Worm (Caenorhabditis elegans) whole organism, young adult: ENCODE measurements around the gene ddn-3.

Source experiments
- B0019.2 ChIP-seq: fragments of 200-800 bp; sonication (Bioruptor generic); conservative IDR thresholded peaks from 2 replicates; pipeline ENCODE4 v1.3.6; 2022; ENCODE audit warnings: missing genetic modification reagents, missing genetic modification characterization, missing compliant biosample characterization
- B0035.1 ChIP-seq: sonication (generic microtip); optimal IDR thresholded peaks from 2 replicates; lab custom pipeline; 2016; ENCODE audit warnings: missing genetic modification characterization, mild to moderate bottlenecking, missing compliant biosample characterization, missing genotype, missing genetic modification reagents
- F10E7.11 ChIP-seq: sonication (generic microtip); optimal IDR thresholded peaks from 2 replicates; lab custom pipeline; 2017; ENCODE audit warnings: mild to moderate bottlenecking, missing genetic modification characterization, moderate library complexity, missing compliant biosample characterization
- F23B12.7 ChIP-seq: sonication (generic microtip); optimal IDR thresholded peaks from 2 replicates; lab custom pipeline; 2017; ENCODE audit warnings: missing genetic modification characterization, mild to moderate bottlenecking, missing compliant biosample characterization, antibody characterized with exemption, moderate library complexity; ENCODE audit not compliant: insufficient read depth
- F49E8.2 ChIP-seq: sonication (generic microtip); optimal IDR thresholded peaks from 3 replicates; lab custom pipeline; 2017; ENCODE audit warnings: missing genetic modification characterization, mild to moderate bottlenecking, missing compliant biosample characterization, antibody characterized with exemption, moderate library complexity; ENCODE audit not compliant: insufficient read depth
- T07F8.4 ChIP-seq: sonication (generic microtip); optimal IDR thresholded peaks from 2 replicates; lab custom pipeline; 2016; ENCODE audit warnings: mild to moderate bottlenecking, missing genetic modification characterization, moderate library complexity, missing compliant biosample characterization
- Y95B8A.8 ChIP-seq: fragments of 200-800 bp; sonication (Bioruptor generic); IDR thresholded peaks from 2 replicates; pipeline ENCODE4 v1.3.6; 2022; ENCODE audit warnings: missing genetic modification reagents, missing genetic modification characterization, missing compliant biosample characterization
- akir-1 ChIP-seq: fragments of 200-800 bp; sonication (Bioruptor generic); optimal IDR thresholded peaks from 2 replicates; lab custom pipeline; 2018; ENCODE audit warnings: mild to moderate bottlenecking, missing genetic modification characterization, moderate library complexity, missing compliant biosample characterization
- ama-1 ChIP-seq, 3 experiments: fragments of 150-350 bp in 1 of 3; sonication (generic microtip) in 2 of 3; optimal IDR thresholded peaks; 2 replicates each; lab custom pipeline; 2014 to 2018; ENCODE audit warnings: missing biosample characterization in 2 of 3, missing genetic modification characterization in 2 of 3, missing genetic modification reagents in 2 of 3
- aptf-3 ChIP-seq: fragments of 200-800 bp; sonication (Bioruptor generic); IDR thresholded peaks from 2 replicates; pipeline ENCODE4 v1.3.6; 2022; ENCODE audit warnings: missing genetic modification characterization, missing compliant biosample characterization
- athp-1 ChIP-seq: sonication (generic microtip); optimal IDR thresholded peaks from 2 replicates; lab custom pipeline; 2017; ENCODE audit warnings: mild to moderate bottlenecking, missing genetic modification characterization, missing compliant biosample characterization
- attf-3 ChIP-seq: fragments of 200-800 bp; sonication (Bioruptor generic); conservative IDR thresholded peaks from 2 replicates; pipeline ENCODE4 v1.3.6; 2022; ENCODE audit warnings: missing genetic modification reagents, missing genetic modification characterization, missing compliant biosample characterization
- bed-2 ChIP-seq: fragments of 200-800 bp; sonication (Bioruptor generic); IDR thresholded peaks from 2 replicates; pipeline ENCODE4 v1.3.6; 2022; ENCODE audit warnings: missing genetic modification reagents, missing genetic modification characterization, missing compliant biosample characterization
- cebp-1 ChIP-seq, 2 experiments: fragments of 200-800 bp in 1 of 2; sonication (Bioruptor generic) in 1 of 2; sonication (generic microtip) in 1 of 2; IDR thresholded peaks in 1 of 2; optimal IDR thresholded peaks in 1 of 2; 2 replicates each; pipeline versions ENCODE4 v1.3.6 to Lab custom; 2017 to 2022; ENCODE audit warnings: missing compliant biosample characterization in 2 of 2, missing genetic modification characterization in 2 of 2, mild to moderate bottlenecking in 1 of 2, missing genetic modification reagents in 1 of 2, moderate library complexity in 1 of 2
- ceh-40 ChIP-seq: fragments of 200-800 bp; sonication (Bioruptor generic); IDR thresholded peaks from 2 replicates; pipeline ENCODE4 v1.3.6; 2022; ENCODE audit warnings: missing genetic modification characterization, missing compliant biosample characterization
- ceh-79 ChIP-seq: sonication (generic microtip); optimal IDR thresholded peaks from 2 replicates; lab custom pipeline; 2017; ENCODE audit warnings: mild to moderate bottlenecking, missing genetic modification characterization, missing compliant biosample characterization
- dox-1 ChIP-seq: fragments of 200-800 bp; sonication (Bioruptor generic); IDR thresholded peaks from 2 replicates; pipeline ENCODE4 v1.3.6; 2022; ENCODE audit warnings: missing genetic modification reagents, missing genetic modification characterization, missing compliant biosample characterization
- dpff-1 ChIP-seq: sonication (generic microtip); optimal IDR thresholded peaks from 2 replicates; lab custom pipeline; 2017; ENCODE audit warnings: mild to moderate bottlenecking, missing genetic modification characterization, missing compliant biosample characterization
- dpl-1 ChIP-seq: fragments of 150-350 bp; optimal IDR thresholded peaks from 2 replicates; lab custom pipeline; 2014; ENCODE audit warnings: missing biosample characterization, missing genetic modification reagents, missing genetic modification characterization
- efl-1 ChIP-seq: fragments of 150-350 bp; optimal IDR thresholded peaks from 2 replicates; lab custom pipeline; 2014; ENCODE audit warnings: missing biosample characterization, missing genetic modification reagents, missing genetic modification characterization
- hlh-26 ChIP-seq: fragments of 200-800 bp; sonication (Bioruptor generic); conservative IDR thresholded peaks from 2 replicates; pipeline ENCODE4 v1.3.6; 2022; ENCODE audit warnings: missing genetic modification reagents, missing genetic modification characterization, missing compliant biosample characterization
- hmg-1.2 ChIP-seq: fragments of 200-800 bp; sonication (Bioruptor generic); IDR thresholded peaks from 2 replicates; pipeline ENCODE4 v1.3.6; 2022; ENCODE audit warnings: missing genetic modification reagents, missing genetic modification characterization, missing compliant biosample characterization
- hmg-20 ChIP-seq: fragments of 200-800 bp; sonication (Bioruptor generic); IDR thresholded peaks from 2 replicates; pipeline ENCODE4 v1.3.6; 2022; ENCODE audit warnings: missing genetic modification reagents, missing genetic modification characterization, missing compliant biosample characterization
- let-526 ChIP-seq: fragments of 200-800 bp; sonication (Bioruptor generic); IDR thresholded peaks from 2 replicates; pipeline ENCODE4 v1.3.6; 2022; ENCODE audit warnings: missing genetic modification reagents, missing genetic modification characterization, missing compliant biosample characterization
- let-607 ChIP-seq, 2 experiments: fragments of 200-800 bp in 1 of 2; sonication (Bioruptor generic) in 1 of 2; sonication (generic microtip) in 1 of 2; optimal IDR thresholded peaks; 2 replicates each; lab custom pipeline; 2016 to 2018; ENCODE audit warnings: mild to moderate bottlenecking in 2 of 2, missing compliant biosample characterization in 2 of 2, missing genetic modification characterization in 2 of 2, moderate library complexity in 2 of 2, missing genotype in 1 of 2
- lin-35 ChIP-seq, 3 experiments: fragments of 150-350 bp in 2 of 3; sonication (generic microtip) in 1 of 3; optimal IDR thresholded peaks; 2 replicates each; lab custom pipeline; 2014 to 2018; ENCODE audit warnings: missing biosample characterization in 3 of 3, missing genetic modification characterization in 3 of 3, missing genetic modification reagents in 3 of 3
- lin-40 ChIP-seq: sonication (generic microtip); optimal IDR thresholded peaks from 2 replicates; lab custom pipeline; 2016; ENCODE audit warnings: missing genetic modification characterization, mild to moderate bottlenecking, missing compliant biosample characterization, missing genotype, missing genetic modification reagents
- lir-1 ChIP-seq: fragments of 200-800 bp; sonication (Bioruptor generic); conservative IDR thresholded peaks from 2 replicates; pipeline ENCODE4 v1.3.6; 2022; ENCODE audit warnings: missing genetic modification reagents, missing genetic modification characterization, missing compliant biosample characterization
- lsl-1 ChIP-seq: fragments of 200-800 bp; sonication (Bioruptor generic); optimal IDR thresholded peaks from 2 replicates; lab custom pipeline; 2018; ENCODE audit warnings: mild to moderate bottlenecking, missing genetic modification characterization, moderate library complexity, missing compliant biosample characterization
- madf-3 ChIP-seq: fragments of 200-800 bp; sonication (Bioruptor generic); IDR thresholded peaks from 2 replicates; pipeline ENCODE4 v1.3.6; 2022; ENCODE audit warnings: missing genetic modification reagents, missing genetic modification characterization, missing compliant biosample characterization
- madf-6 ChIP-seq: fragments of 200-800 bp; sonication (Bioruptor generic); IDR thresholded peaks from 2 replicates; pipeline ENCODE4 v1.3.6; 2022; ENCODE audit warnings: missing genetic modification reagents, missing genetic modification characterization, missing compliant biosample characterization
- nfya-2 ChIP-seq: fragments of 200-800 bp; sonication (Bioruptor generic); IDR thresholded peaks from 2 replicates; pipeline ENCODE4 v1.3.6; 2022; ENCODE audit warnings: missing genetic modification reagents, missing genetic modification characterization, missing compliant biosample characterization
- nhr-179 ChIP-seq: sonication (generic microtip); optimal IDR thresholded peaks from 2 replicates; lab custom pipeline; 2016; ENCODE audit warnings: mild to moderate bottlenecking, missing genetic modification characterization, missing compliant biosample characterization
- nhr-90 ChIP-seq: sonication (generic microtip); optimal IDR thresholded peaks from 2 replicates; lab custom pipeline; 2016; ENCODE audit warnings: missing genotype, mild to moderate bottlenecking, missing genetic modification characterization, missing compliant biosample characterization
- pha-4 ChIP-seq: fragments of 150-350 bp; sonication (generic microtip); optimal IDR thresholded peaks from 2 replicates; lab custom pipeline; 2014; ENCODE audit warnings: missing biosample characterization, missing genetic modification reagents, missing genetic modification characterization
- rpc-1 ChIP-seq, 2 experiments: fragments of 150-350 bp in 1 of 2; sonication (generic microtip) in 1 of 2; optimal IDR thresholded peaks; 2 replicates each; lab custom pipeline; 2014 to 2018; ENCODE audit warnings: missing biosample characterization in 1 of 2, missing genetic modification characterization in 1 of 2, missing genetic modification reagents in 1 of 2, missing genotype in 1 of 2
- snpc-1.3 ChIP-seq: sonication (generic microtip); optimal IDR thresholded peaks from 2 replicates; lab custom pipeline; 2017; ENCODE audit warnings: missing genetic modification characterization, mild to moderate bottlenecking, missing compliant biosample characterization, antibody characterized with exemption, moderate library complexity, missing genotype, missing genetic modification reagents; ENCODE audit not compliant: insufficient read depth
- snpc-3.4 ChIP-seq: sonication (generic microtip); optimal IDR thresholded peaks from 2 replicates; lab custom pipeline; 2017; ENCODE audit warnings: missing genetic modification characterization, mild to moderate bottlenecking, missing compliant biosample characterization, antibody characterized with exemption, moderate library complexity, missing genotype, missing genetic modification reagents
- sptf-2 ChIP-seq: fragments of 200-800 bp; sonication (Bioruptor generic); optimal IDR thresholded peaks from 2 replicates; lab custom pipeline; 2018; ENCODE audit warnings: mild to moderate bottlenecking, missing genetic modification characterization, missing compliant biosample characterization
- tbp1 ChIP-seq: fragments of 200-800 bp; sonication (Bioruptor generic); optimal IDR thresholded peaks from 2 replicates; lab custom pipeline; 2018; ENCODE audit warnings: mild to moderate bottlenecking, missing genetic modification characterization, missing compliant biosample characterization
- xnd-1 ChIP-seq: sonication (generic microtip); optimal IDR thresholded peaks from 2 replicates; lab custom pipeline; 2016; ENCODE audit warnings: missing genotype, missing genetic modification reagents, missing genetic modification characterization, missing compliant biosample characterization
- zim-3 ChIP-seq: sonication (generic microtip); optimal IDR thresholded peaks from 2 replicates; lab custom pipeline; 2017; ENCODE audit warnings: mild to moderate bottlenecking, missing genetic modification characterization, moderate library complexity, missing compliant biosample characterization
- ztf-26 ChIP-seq: sonication (generic microtip); optimal IDR thresholded peaks from 2 replicates; lab custom pipeline; 2017; ENCODE audit warnings: missing genetic modification characterization, missing compliant biosample characterization

Gene ddn-3

ce11 chrV:14333116-14333515 lies 22.1 kb upstream of the ddn-3 start, which contains the start of gene srm-4:
Gene srm-4 (plus strand): TSS chrV:14333416.
- no peak for TF ChIP-seq dox-1 (GFP tag; lab: Robert Waterston, UW)
- no peak for TF ChIP-seq let-607 (tag; optimal IDR thresholded peaks at IDR 0.05; lab: Kevin White, UChicago)
- no peak for TF ChIP-seq F10E7.11 (tag; lab: Kevin White, UChicago)
- TF ChIP-seq nfya-2 (GFP tag; lab: Robert Waterston, UW), result no peak
- no peak for TF ChIP-seq madf-6 (GFP tag; lab: Robert Waterston, UW)
- TF ChIP-seq T07F8.4 (tag; lab: Kevin White, UChicago), result no peak
- TF ChIP-seq lir-1, result no peak
- no peak for TF ChIP-seq xnd-1 (tag; lab: Kevin White, UChicago)
- no peak for TF ChIP-seq athp-1 (tag; lab: Kevin White, UChicago)
- TF ChIP-seq nhr-90 (tag; lab: Kevin White, UChicago), result no peak
- TF ChIP-seq cebp-1 (GFP tag; IDR thresholded peaks at IDR 0.05; lab: Robert Waterston, UW), result no peak
- no peak for TF ChIP-seq cebp-1 (tag; optimal IDR thresholded peaks at IDR 0.05; lab: Kevin White, UChicago)
- no peak for TF ChIP-seq snpc-1.3 (tag; lab: Kevin White, UChicago)

- no peak for TF ChIP-seq zim-3 (tag; lab: Kevin White, UChicago)
- no peak for TF ChIP-seq F23B12.7 (tag; lab: Kevin White, UChicago)
- TF ChIP-seq F49E8.2, result no peak
- no peak for TF ChIP-seq tbp1 (GFP tag; lab: Kevin White, UChicago)
- no peak for TF ChIP-seq let-526 (GFP tag; lab: Robert Waterston, UW)
- no peak for TF ChIP-seq ama-1 (optimal IDR thresholded peaks at IDR 0.05; lab: Kevin White, UChicago)
- TF ChIP-seq ama-1 (GFP tag; optimal IDR thresholded peaks at IDR 0.05; lab: Kevin White, UChicago), result no peak
- TF ChIP-seq sptf-2 (GFP tag; lab: Kevin White, UChicago), result no peak
- TF ChIP-seq lir-1, result no peak
- TF ChIP-seq dpl-1 (GFP tag; lab: Kevin White, UChicago), result no peak
- TF ChIP-seq aptf-3 (GFP tag; lab: Robert Waterston, UW), result no peak
- no peak for TF ChIP-seq bed-2 (GFP tag; lab: Robert Waterston, UW)
- no peak for TF ChIP-seq rpc-1 (optimal IDR thresholded peaks at IDR 0.05; lab: Kevin White, UChicago)
- TF ChIP-seq rpc-1 (tag; optimal IDR thresholded peaks at IDR 0.05; lab: Kevin White, UChicago), result no peak
- TF ChIP-seq hmg-1.2 (GFP tag; lab: Robert Waterston, UW), result no peak
- no peak for TF ChIP-seq attf-3
- no peak for TF ChIP-seq snpc-3.4 (tag; lab: Kevin White, UChicago)
These were observed 20.5 kb upstream of the ddn-3 start, which contains the start of gene F47B8.8 for ce11 chrV:14331477-14331876. Gene F47B8.8 (plus strand): TSS chrV:14331733.

ce11 chrV:14328806-14329205 lies 17.8 kb upstream of the ddn-3 start, which contains the start of gene pepm-1:
Gene pepm-1 (plus strand): TSS chrV:14329106.
- TF ChIP-seq lin-35 (GFP tag; optimal IDR thresholded peaks at IDR 0.05; lab: Kevin White, UChicago) (no peak), madf-3 (GFP tag; lab: Robert Waterston, UW) (no peak), nhr-179 (tag; lab: Kevin White, UChicago) (no peak)

ce11 chrV:14327776-14328175 lies 16.8 kb upstream of the ddn-3 start, which contains the start of gene F47B8.5:
Gene F47B8.5 (minus strand): TSS chrV:14327876.
- no peak for TF ChIP-seq hlh-26
- TF ChIP-seq ceh-79 (tag; lab: Kevin White, UChicago), result no peak
- TF ChIP-seq dpff-1 (tag; lab: Kevin White, UChicago), result no peak
- TF ChIP-seq B0019.2 (GFP tag; lab: Robert Waterston, UW), result no peak
- TF ChIP-seq lsl-1 (GFP tag; lab: Kevin White, UChicago), result no peak
- no peak for TF ChIP-seq nhr-179 (tag; lab: Kevin White, UChicago)
- no peak for TF ChIP-seq hmg-20 (GFP tag; lab: Robert Waterston, UW)
- no peak for TF ChIP-seq ztf-26 (tag; lab: Kevin White, UChicago)
- no peak for TF ChIP-seq efl-1 (GFP tag; lab: Kevin White, UChicago)
- TF ChIP-seq pha-4 (tag; lab: Kevin White, UChicago), result no peak
- TF ChIP-seq lin-40 (tag; lab: Kevin White, UChicago), result no peak
- TF ChIP-seq Y95B8A.8, result no peak
- no peak for TF ChIP-seq B0035.1 (tag; lab: Kevin White, UChicago)
- TF ChIP-seq ceh-40 (GFP tag; lab: Robert Waterston, UW), result no peak
- TF ChIP-seq akir-1 (GFP tag; lab: Kevin White, UChicago), result no peak
